Worm (Caenorhabditis elegans) whole organism, L4/young adult: ENCODE results near the gene T21E8.6.

Experiments
- W03F9.2 ChIP-seq: fragments of 150-350 bp; optimal IDR thresholded peaks from 2 replicates; lab custom pipeline; 2014; ENCODE audit warnings: missing biosample characterization, missing genetic modification characterization
- dao-5 ChIP-seq: sonication (generic microtip); optimal IDR thresholded peaks from 2 replicates; lab custom pipeline; 2016; ENCODE audit warnings: missing genotype, missing genetic modification characterization, moderate library complexity, missing compliant biosample characterization
- him-1 ChIP-seq: sonication (generic microtip); optimal IDR thresholded peaks from 2 replicates; lab custom pipeline; 2016; ENCODE audit warnings: missing genotype, missing genetic modification reagents, missing genetic modification characterization, missing compliant biosample characterization

The T21E8.6 gene

ce11 chrX:10864322-10864721 lies 17.8 kb upstream of the T21E8.6 start, which contains the start of gene pgp-8:
Gene pgp-8, minus strand, starts transcription at chrX:10864422.
- TF ChIP-seq W03F9.2 (no peak), dao-5 (tag; lab: Kevin White, UChicago) (no peak), him-1 (tag; lab: Kevin White, UChicago) (no peak)

- TF ChIP-seq dao-5 (tag; lab: Kevin White, UChicago) (no peak), W03F9.2 (no peak), him-1 (tag; lab: Kevin White, UChicago) (no peak)
Observed at ce11 chrX:10870137-10870536, 11.9 kb upstream of the T21E8.6 start, which contains the start of gene pgp-7. Gene pgp-7, minus strand, starts transcription at chrX:10870237.

DNA sequence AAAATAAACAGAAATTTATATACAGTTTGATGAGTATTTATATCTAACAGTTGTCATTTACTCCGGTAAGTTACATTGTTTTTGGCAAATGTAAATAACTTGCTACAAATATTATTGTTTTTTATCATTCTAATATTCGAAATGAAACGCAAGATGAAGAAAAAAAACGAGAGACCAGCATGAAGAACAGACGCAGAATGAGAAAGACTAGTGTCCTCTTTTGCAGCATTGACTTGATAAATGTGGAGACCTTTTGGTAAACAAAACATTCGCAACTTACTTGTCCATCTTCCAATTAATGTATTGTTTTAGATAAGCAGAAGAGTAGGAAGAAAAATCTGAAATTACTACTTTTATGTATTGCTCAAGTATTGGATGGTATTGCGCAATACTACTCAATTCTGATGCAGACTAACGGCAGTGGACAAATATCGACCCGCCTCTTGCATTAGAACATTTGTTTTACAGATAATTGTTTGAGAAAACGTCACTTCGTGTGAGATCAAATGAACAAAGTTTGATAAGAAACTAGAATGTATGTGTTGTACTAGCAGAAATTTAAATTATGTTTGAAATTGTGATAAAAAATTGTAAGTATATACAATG lies 4.8 kb upstream of the T21E8.6 start, which contains the start of gene pgp-6:
Gene pgp-6 (minus strand): TSS at position 288 of the 606 bp plus-strand sequence.
- no peak for TF ChIP-seq dao-5 (tag; lab: Kevin White, UChicago)
- no peak for TF ChIP-seq W03F9.2
- TF ChIP-seq him-1 (tag; lab: Kevin White, UChicago), result no peak

DNA sequence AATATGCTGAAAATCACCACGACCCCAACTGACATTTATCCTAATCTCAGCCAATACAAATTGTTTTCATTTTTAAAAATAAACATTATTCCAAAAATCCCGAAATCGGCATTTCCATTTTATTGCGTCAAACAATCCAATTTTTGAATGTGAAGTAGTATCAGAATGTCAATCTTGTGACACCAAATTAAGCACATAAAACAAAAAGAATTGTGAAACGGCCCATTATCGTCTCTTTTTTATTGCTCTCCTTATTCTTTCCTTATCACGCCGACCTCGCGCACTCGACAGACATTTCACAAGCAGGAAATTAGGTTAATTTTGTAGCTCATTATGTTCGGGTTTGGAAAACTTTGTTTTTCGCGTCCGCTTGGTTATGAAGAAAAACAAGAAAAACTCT lies 1.6 kb upstream of the T21E8.6 start, which contains the start of gene T21E8.4:
Gene T21E8.4 (plus strand): TSS at position 301 of the 400 bp plus-strand sequence.
- no peak for TF ChIP-seq him-1 (tag; lab: Kevin White, UChicago)
- no peak for TF ChIP-seq W03F9.2
- no peak for TF ChIP-seq dao-5 (tag; lab: Kevin White, UChicago)

- no peak for TF ChIP-seq dao-5 (tag; lab: Kevin White, UChicago)
- no peak for TF ChIP-seq him-1 (tag; lab: Kevin White, UChicago)
- TF ChIP-seq W03F9.2, result no peak
Observed at ce11 chrX:10883203-10883602, 1.1 kb downstream of the T21E8.6 start, which contains the start of gene T21E8.7. Gene T21E8.7, plus strand, starts transcription at chrX:10883503.

- TF ChIP-seq him-1 (tag; lab: Kevin White, UChicago) (no peak), W03F9.2 (no peak), dao-5 (tag; lab: Kevin White, UChicago) (no peak)
Observed at ce11 chrX:10885872-10886271, 3.8 kb downstream of the T21E8.6 start, which contains the start of gene T21E8.5. Gene T21E8.5, plus strand, starts transcription at chrX:10886172.

DNA sequence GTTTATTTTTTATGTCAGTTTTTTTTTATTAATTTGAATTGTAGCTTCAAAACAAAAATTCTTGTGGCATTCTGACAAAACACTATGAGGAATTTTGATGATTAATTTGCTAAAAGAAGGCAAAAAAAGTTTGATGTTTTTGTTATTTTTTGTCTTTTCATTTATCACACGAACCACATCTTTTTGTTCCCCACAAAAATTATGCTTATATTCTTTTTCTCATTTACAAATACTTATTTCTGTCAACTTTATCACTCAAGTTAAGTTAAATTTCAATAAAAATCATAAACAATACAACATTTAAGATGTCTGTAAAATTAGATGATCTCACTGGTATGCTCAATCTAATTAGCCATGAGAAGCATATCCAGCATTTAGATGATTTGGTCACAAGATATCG lies 6.1 kb downstream of the T21E8.6 start, which contains the start of gene F47B10.6:
Gene F47B10.6 (plus strand): TSS at position 301 of the 400 bp plus-strand sequence.
- TF ChIP-seq W03F9.2 (no peak), dao-5 (tag; lab: Kevin White, UChicago) (no peak), him-1 (tag; lab: Kevin White, UChicago) (no peak)

ce11 chrX:10890456-10890855 lies 8.4 kb downstream of the T21E8.6 start, which contains the start of gene F47B10.5:
Gene F47B10.5, minus strand, starts transcription at chrX:10890556.
- TF ChIP-seq W03F9.2, result no peak
- TF ChIP-seq him-1 (tag; lab: Kevin White, UChicago), result no peak
- no peak for TF ChIP-seq dao-5 (tag; lab: Kevin White, UChicago)

ce11 chrX:10890965-10891364 lies 8.9 kb downstream of the T21E8.6 start, which contains the start of gene F47B10.4:
Gene F47B10.4, plus strand, starts transcription at chrX:10891265.
- no peak for TF ChIP-seq him-1 (tag; lab: Kevin White, UChicago)
- TF ChIP-seq W03F9.2, result no peak
- TF ChIP-seq dao-5 (tag; lab: Kevin White, UChicago), result no peak

DNA sequence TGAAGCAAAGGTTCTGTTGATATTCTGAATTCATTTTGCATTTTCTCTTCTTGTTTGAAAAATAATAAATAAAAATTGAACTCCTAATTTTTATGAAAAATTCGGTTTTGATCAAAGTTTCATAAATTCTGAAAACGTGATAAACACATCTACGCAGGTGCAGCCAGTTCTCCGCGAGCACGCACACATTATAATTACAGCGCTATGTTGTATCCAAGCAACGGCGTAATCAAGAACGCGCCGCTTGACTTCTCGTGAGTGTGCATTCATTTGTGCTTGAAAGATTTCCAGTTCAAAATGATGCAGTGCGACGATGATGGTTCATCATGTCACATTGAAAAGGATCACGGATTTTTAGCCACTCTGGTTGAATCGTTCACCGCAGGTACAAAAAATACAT lies 9.8 kb downstream of the T21E8.6 start, which contains the start of gene F47B10.3:
Gene F47B10.3 (plus strand): TSS at position 301 of the 400 bp plus-strand sequence.
- TF ChIP-seq him-1 (tag; lab: Kevin White, UChicago) (no peak), W03F9.2 (no peak), dao-5 (tag; lab: Kevin White, UChicago) (no peak)

ce11 chrX:10896498-10896897 lies 14.4 kb downstream of the T21E8.6 start, which contains the start of gene haly-1:
Gene haly-1, minus strand, starts transcription at chrX:10896598.
- no peak for TF ChIP-seq him-1 (tag; lab: Kevin White, UChicago)
- TF ChIP-seq dao-5 (tag; lab: Kevin White, UChicago), result no peak
- no peak for TF ChIP-seq W03F9.2

- TF ChIP-seq dao-5 (tag; lab: Kevin White, UChicago) (no peak), him-1 (tag; lab: Kevin White, UChicago) (no peak), W03F9.2 (no peak)
Observed at ce11 chrX:10900079-10900724, 18.1 kb downstream of the T21E8.6 start, which contains the start of gene suca-1. Gene suca-1, minus strand, starts transcription at chrX:10900114.

DNA sequence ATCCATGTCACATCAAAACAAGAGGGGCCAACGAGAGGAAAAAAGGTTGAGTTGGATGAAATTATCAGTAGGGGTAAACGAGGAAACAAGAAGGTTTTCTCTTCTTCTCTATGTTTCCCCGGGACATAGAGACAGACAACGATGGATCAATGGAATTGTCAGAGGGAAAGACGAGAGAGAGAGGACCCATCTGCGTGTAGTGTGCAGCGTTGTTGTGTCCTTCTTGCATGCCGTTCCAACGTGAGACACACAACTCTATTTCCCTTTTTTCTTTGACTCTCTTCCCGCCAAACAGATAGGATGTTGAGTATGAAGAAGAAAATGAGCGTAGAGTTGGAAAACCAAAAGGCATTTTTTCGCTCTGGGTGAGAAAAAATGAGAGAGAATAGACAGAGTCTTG lies 18.9 kb downstream of the T21E8.6 start:
- TF ChIP-seq W03F9.2, result no peak
- TF ChIP-seq dao-5 (tag; lab: Kevin White, UChicago), result no peak

ce11 chrX:10901766-10902165 lies 19.7 kb downstream of the T21E8.6 start:
- no peak for TF ChIP-seq him-1 (tag; lab: Kevin White, UChicago)
- TF ChIP-seq dao-5 (tag; lab: Kevin White, UChicago), result no peak
- no peak for TF ChIP-seq W03F9.2
